Worm (Caenorhabditis elegans) whole organism, L4/young adult: ENCODE measurements around the gene srj-25.

Experiments used
- W03F9.2 ChIP-seq: fragments of 150-350 bp; optimal IDR thresholded peaks from 2 replicates; lab custom pipeline; 2014; ENCODE audit warnings: missing biosample characterization, missing genetic modification characterization
- dao-5 ChIP-seq: sonication (generic microtip); optimal IDR thresholded peaks from 2 replicates; lab custom pipeline; 2016; ENCODE audit warnings: missing genotype, missing genetic modification characterization, moderate library complexity, missing compliant biosample characterization
- him-1 ChIP-seq: sonication (generic microtip); optimal IDR thresholded peaks from 2 replicates; lab custom pipeline; 2016; ENCODE audit warnings: missing genotype, missing genetic modification reagents, missing genetic modification characterization, missing compliant biosample characterization

The srj-25 gene

ce11 chrV:723895-724352 is 12.1 kb downstream of the srj-25 start, which contains the start of gene fbxb-72:
Gene fbxb-72 (minus strand): TSS chrV:723952.
- TF ChIP-seq W03F9.2 (tag; lab: Kevin White, UChicago) = no peak

- TF ChIP-seq dao-5 (tag; lab: Kevin White, UChicago) (no peak), W03F9.2 (tag; lab: Kevin White, UChicago) (no peak), him-1 (no peak)
Measured at ce11 chrV:722889-723288, 13.2 kb downstream of the srj-25 start.

- TF ChIP-seq him-1 (no peak), W03F9.2 (tag; lab: Kevin White, UChicago) (no peak), dao-5 (tag; lab: Kevin White, UChicago) (no peak)
Measured at ce11 chrV:719731-720130, 16.3 kb downstream of the srj-25 start, which contains the start of gene srbc-40. Gene srbc-40 (minus strand): TSS chrV:719831.

- no peak for TF ChIP-seq W03F9.2 (tag; lab: Kevin White, UChicago)
- TF ChIP-seq dao-5 (tag; lab: Kevin White, UChicago) = no peak
- TF ChIP-seq him-1 = no peak
Measured at ce11 chrV:712882-713281, 23.2 kb downstream of the srj-25 start, which contains the start of gene cyp-33C11. Gene cyp-33C11 (minus strand): TSS chrV:712982.

ce11 chrV:708808-709207 is 27.3 kb downstream of the srj-25 start, which contains the start of gene srbc-39:
Gene srbc-39 (plus strand): TSS chrV:709108.
- TF ChIP-seq him-1 (no peak), W03F9.2 (tag; lab: Kevin White, UChicago) (no peak), dao-5 (tag; lab: Kevin White, UChicago) (no peak)

ce11 chrV:706918-707317 is 29.2 kb downstream of the srj-25 start, which contains the start of gene srbc-38:
Gene srbc-38 (plus strand): TSS chrV:707218.
- TF ChIP-seq him-1 (no peak), W03F9.2 (tag; lab: Kevin White, UChicago) (no peak), dao-5 (tag; lab: Kevin White, UChicago) (no peak)

ce11 chrV:702260-702659 is 33.8 kb downstream of the srj-25 start, which contains the start of gene srbc-37:
Gene srbc-37 (plus strand): TSS chrV:702560.
- no peak for TF ChIP-seq W03F9.2 (tag; lab: Kevin White, UChicago)

- TF ChIP-seq W03F9.2 (tag; lab: Kevin White, UChicago) (no peak), him-1 (no peak), dao-5 (tag; lab: Kevin White, UChicago) (no peak)
Measured at ce11 chrV:699489-700129, 36.5 kb downstream of the srj-25 start, which contains the start of the genes ugt-29 and srx-5. Gene ugt-29 (minus strand): TSS chrV:699589. Gene srx-5 (plus strand): TSS chrV:700079.

ce11 chrV:699051-699450 is 37.0 kb downstream of the srj-25 start:
- TF ChIP-seq dao-5 (tag; lab: Kevin White, UChicago) (no peak), him-1 (no peak), W03F9.2 (tag; lab: Kevin White, UChicago) (no peak)

ce11 chrV:695914-696313 is 40.2 kb downstream of the srj-25 start, which contains the start of gene srj-52:
Gene srj-52 (minus strand): TSS chrV:696014.
- TF ChIP-seq him-1 (no peak), W03F9.2 (tag; lab: Kevin White, UChicago) (no peak), dao-5 (tag; lab: Kevin White, UChicago) (no peak)

- TF ChIP-seq him-1 (no peak), W03F9.2 (tag; lab: Kevin White, UChicago) (no peak), dao-5 (tag; lab: Kevin White, UChicago) (no peak)
Measured at ce11 chrV:694625-695024, 41.4 kb downstream of the srj-25 start, which contains the start of gene srj-53. Gene srj-53 (minus strand): TSS chrV:694725.

ce11 chrV:692720-693422 is 43.2 kb downstream of the srj-25 start, which contains the start of gene srx-4:
Gene srx-4 (minus strand): TSS chrV:692770.
- TF ChIP-seq W03F9.2 (tag; lab: Kevin White, UChicago) (no peak), dao-5 (tag; lab: Kevin White, UChicago) (no peak), him-1 (no peak)

ce11 chrV:689538-689937 is 46.5 kb downstream of the srj-25 start:
- no peak for TF ChIP-seq W03F9.2 (tag; lab: Kevin White, UChicago)
- no peak for TF ChIP-seq dao-5 (tag; lab: Kevin White, UChicago)
- TF ChIP-seq him-1 = no peak

ce11 chrV:687384-687783 is 48.7 kb downstream of the srj-25 start, which contains the start of gene H25P19.1:
Gene H25P19.1 (plus strand): TSS chrV:687684.
- TF ChIP-seq W03F9.2 (tag; lab: Kevin White, UChicago) (no peak), dao-5 (tag; lab: Kevin White, UChicago) (no peak)
